Worm (Caenorhabditis elegans) whole organism, young adult: Measurements from ENCODE around the gene F42A9.3.

Source experiments
- F49E8.2 ChIP-seq: sonication (generic microtip); optimal IDR thresholded peaks from 3 replicates; lab custom pipeline; 2017; ENCODE audit warnings: missing genetic modification characterization, mild to moderate bottlenecking, missing compliant biosample characterization, antibody characterized with exemption, moderate library complexity; ENCODE audit not compliant: insufficient read depth
- K11D2.4 ChIP-seq: fragments of 200-800 bp; sonication (Bioruptor generic); IDR thresholded peaks from 2 replicates; pipeline ENCODE4 v1.3.6; 2022; ENCODE audit warnings: missing genetic modification reagents, missing genetic modification characterization, missing compliant biosample characterization
- T07F8.4 ChIP-seq: sonication (generic microtip); optimal IDR thresholded peaks from 2 replicates; lab custom pipeline; 2016; ENCODE audit warnings: mild to moderate bottlenecking, missing genetic modification characterization, moderate library complexity, missing compliant biosample characterization
- Y53F4B.3 ChIP-seq: fragments of 200-800 bp; sonication (Bioruptor generic); IDR thresholded peaks from 2 replicates; pipeline ENCODE4 v1.3.6; 2022; ENCODE audit warnings: missing genetic modification reagents, missing genetic modification characterization, missing compliant biosample characterization
- ama-1 ChIP-seq, 3 experiments: fragments of 150-350 bp in 1 of 3; sonication (generic microtip) in 2 of 3; optimal IDR thresholded peaks; 2 replicates each; lab custom pipeline; 2014 to 2018; ENCODE audit warnings: missing biosample characterization in 2 of 3, missing genetic modification characterization in 2 of 3, missing genetic modification reagents in 2 of 3
- ceh-40 ChIP-seq: fragments of 200-800 bp; sonication (Bioruptor generic); IDR thresholded peaks from 2 replicates; pipeline ENCODE4 v1.3.6; 2022; ENCODE audit warnings: missing genetic modification characterization, missing compliant biosample characterization
- ets-4 ChIP-seq: fragments of 200-800 bp; sonication (Bioruptor generic); optimal IDR thresholded peaks from 2 replicates; lab custom pipeline; 2018; ENCODE audit warnings: mild to moderate bottlenecking, missing genetic modification characterization, missing compliant biosample characterization
- hmg-1.2 ChIP-seq: fragments of 200-800 bp; sonication (Bioruptor generic); IDR thresholded peaks from 2 replicates; pipeline ENCODE4 v1.3.6; 2022; ENCODE audit warnings: missing genetic modification reagents, missing genetic modification characterization, missing compliant biosample characterization
- let-526 ChIP-seq: fragments of 200-800 bp; sonication (Bioruptor generic); IDR thresholded peaks from 2 replicates; pipeline ENCODE4 v1.3.6; 2022; ENCODE audit warnings: missing genetic modification reagents, missing genetic modification characterization, missing compliant biosample characterization
- lin-35 ChIP-seq, 3 experiments: fragments of 150-350 bp in 2 of 3; sonication (generic microtip) in 1 of 3; optimal IDR thresholded peaks; 2 replicates each; lab custom pipeline; 2014 to 2018; ENCODE audit warnings: missing biosample characterization in 3 of 3, missing genetic modification characterization in 3 of 3, missing genetic modification reagents in 3 of 3
- mel-28 ChIP-seq: sonication (generic microtip); optimal IDR thresholded peaks from 2 replicates; lab custom pipeline; 2016; ENCODE audit warnings: borderline replicate concordance, mild to moderate bottlenecking, missing genetic modification characterization, missing compliant biosample characterization
- repo-1 ChIP-seq: sonication (generic microtip); optimal IDR thresholded peaks from 2 replicates; lab custom pipeline; 2017; ENCODE audit warnings: mild to moderate bottlenecking, missing genetic modification characterization, missing compliant biosample characterization
- snpc-4 ChIP-seq, 5 experiments: fragments of 150-350 bp in 1 of 5; sonication (generic microtip) in 4 of 5; optimal IDR thresholded peaks; 2 replicates each; lab custom pipeline; 2014 to 2018; ENCODE audit warnings: missing genetic modification characterization in 5 of 5, missing biosample characterization in 3 of 5, antibody characterized with exemption in 2 of 5, mild to moderate bottlenecking in 2 of 5, missing compliant biosample characterization in 2 of 5, missing genotype in 2 of 5, moderate library complexity in 2 of 5, missing genetic modification reagents in 1 of 5
- ztf-18 ChIP-seq: sonication (generic microtip); optimal IDR thresholded peaks from 2 replicates; lab custom pipeline; 2016; ENCODE audit warnings: missing genotype, mild to moderate bottlenecking, missing genetic modification characterization, missing compliant biosample characterization

- TF ChIP-seq repo-1 (no peak), F49E8.2 (tag; lab: Kevin White, UChicago) (no peak), ama-1 (optimal IDR thresholded peaks at IDR 0.05; lab: Kevin White, UChicago) (no peak), ama-1 (GFP tag; optimal IDR thresholded peaks at IDR 0.05; lab: Kevin White, UChicago) (no peak), K11D2.4 (GFP tag; lab: Robert Waterston, UW) (peak; percentile 31; the same call in 1 of the 2 replicates), ets-4 (GFP tag; lab: Kevin White, UChicago) (no peak), hmg-1.2 (GFP tag; lab: Robert Waterston, UW) (no peak; the same call in 1 of the 2 replicates), ceh-40 (GFP tag; lab: Robert Waterston, UW) (no peak), T07F8.4 (tag; lab: Kevin White, UChicago) (no peak), Y53F4B.3 (GFP tag; lab: Robert Waterston, UW) (no peak), snpc-4 (GFP tag; optimal IDR thresholded peaks at IDR 0.05; lab: Kevin White, UChicago) (no peak), snpc-4 (tag; optimal IDR thresholded peaks at IDR 0.05; lab: Kevin White, UChicago) (peak in 3 of 4 experiments; percentile 9 to 29 (median 11)), lin-35 (GFP tag; optimal IDR thresholded peaks at IDR 0.05; lab: Kevin White, UChicago) (no peak), mel-28 (no peak), ztf-18 (no peak), let-526 (GFP tag; lab: Robert Waterston, UW) (no peak)
These were observed 10.3 kb downstream of the F42A9.3 start, which contains the start of gene F42A9.11 for ce11 chrIV:8627328-8627727.
